Worm (Caenorhabditis elegans): Measurements from ENCODE around the gene clh-5.

DNA sequence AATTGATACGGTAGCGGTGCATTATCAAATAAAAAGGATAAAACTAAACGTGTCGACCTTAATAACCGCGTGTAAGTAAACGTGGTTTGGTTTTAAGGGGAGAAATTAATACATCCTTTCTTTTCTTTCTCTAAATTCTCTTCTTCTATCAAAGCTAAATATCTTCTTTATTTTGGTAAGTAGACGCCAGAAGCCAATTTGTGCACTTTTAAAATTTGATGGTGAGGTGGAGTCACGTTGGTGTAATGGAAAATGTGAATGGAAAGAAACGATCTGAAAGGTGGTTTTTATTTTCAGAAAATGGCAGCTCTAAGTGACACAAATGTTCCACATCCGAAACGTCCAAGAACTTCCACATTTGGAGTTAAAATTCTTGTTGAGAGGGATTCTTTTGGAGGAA, 2.4 kb upstream of the clh-5 start, which contains the start of gene T24H10.5:
- TF ChIP-seq nhr-179 (tag; optimal IDR thresholded peaks at IDR 0.05) (no peak), pha-4 (tag; optimal IDR thresholded peaks at IDR 0.05) (no peak)
